Fruit fly (Drosophila melanogaster) whole organism, adult: ENCODE data around the gene Dyrk3.

ENCODE experiments used
- CG11617 ChIP-seq: fragments of 200-800 bp; sonication (Bioruptor generic); optimal IDR thresholded peaks from 2 replicates; lab custom pipeline; 2017; ENCODE audit warnings: mild to moderate bottlenecking, missing biosample characterization, missing genetic modification reagents, missing genetic modification characterization
- CG12768 ChIP-seq: fragments of 200-800 bp; sonication (Bioruptor generic); optimal IDR thresholded peaks from 2 replicates; lab custom pipeline; 2017; ENCODE audit warnings: missing biosample characterization, missing genetic modification characterization, mild to moderate bottlenecking, moderate library complexity, missing genetic modification reagents
- CG14711 ChIP-seq: fragments of 200-800 bp; sonication (Bioruptor generic); optimal IDR thresholded peaks from 2 replicates; lab custom pipeline; 2018; ENCODE audit warnings: missing biosample characterization, mild to moderate bottlenecking, missing genetic modification characterization, moderate library complexity
- CG1620 ChIP-seq: fragments of 200-800 bp; sonication (Bioruptor generic); optimal IDR thresholded peaks from 2 replicates; lab custom pipeline; 2016; ENCODE audit warnings: missing biosample characterization, missing genetic modification characterization
- CG33017 ChIP-seq: fragments of 200-800 bp; sonication (Bioruptor generic); optimal IDR thresholded peaks from 2 replicates; lab custom pipeline; 2018; ENCODE audit warnings: missing biosample characterization, mild to moderate bottlenecking, missing genetic modification characterization, moderate library complexity
- CG5204 ChIP-seq: fragments of 200-800 bp; sonication (Bioruptor generic); optimal IDR thresholded peaks from 2 replicates; lab custom pipeline; 2016; ENCODE audit warnings: missing biosample characterization, missing genetic modification characterization
- CG7045 ChIP-seq: fragments of 200-800 bp; sonication (Bioruptor generic); optimal IDR thresholded peaks from 2 replicates; lab custom pipeline; 2017; ENCODE audit warnings: missing biosample characterization, mild to moderate bottlenecking, missing genetic modification characterization
- CG7101 ChIP-seq: fragments of 200-800 bp; sonication (Bioruptor generic); optimal IDR thresholded peaks from 2 replicates; lab custom pipeline; 2018; ENCODE audit warnings: missing biosample characterization, mild to moderate bottlenecking, missing genetic modification characterization, moderate library complexity
- Clk ChIP-seq: fragments of 200-800 bp; sonication (Bioruptor generic); optimal IDR thresholded peaks from 2 replicates; lab custom pipeline; 2017; ENCODE audit warnings: missing biosample characterization, missing genetic modification characterization
- Crg-1 ChIP-seq: fragments of 200-800 bp; sonication (Bioruptor generic); optimal IDR thresholded peaks from 2 replicates; lab custom pipeline; 2016; ENCODE audit warnings: missing biosample characterization, missing genetic modification characterization
- Mnt ChIP-seq: fragments of 200-800 bp; sonication (Bioruptor generic); optimal IDR thresholded peaks from 2 replicates; lab custom pipeline; 2016; ENCODE audit warnings: missing biosample characterization, mild to moderate bottlenecking, missing genetic modification characterization
- bab1 ChIP-seq: fragments of 200-800 bp; sonication (Bioruptor generic); optimal IDR thresholded peaks from 3 replicates; lab custom pipeline; 2019; ENCODE audit warnings: missing biosample characterization, mild to moderate bottlenecking, missing genetic modification characterization, moderate library complexity
- cic ChIP-seq: fragments of 200-800 bp; sonication (Bioruptor generic); optimal IDR thresholded peaks from 2 replicates; lab custom pipeline; 2017; ENCODE audit warnings: missing biosample characterization, mild to moderate bottlenecking, missing genetic modification characterization, moderate library complexity
- cnc ChIP-seq, 2 experiments: fragments of >200 bp; optimal IDR thresholded peaks; 2 replicates each; lab custom pipeline; 2017
- kay ChIP-seq: fragments of 200-800 bp; sonication (Bioruptor generic); peaks from one replicate; lab custom pipeline; 2016; ENCODE audit warnings: missing biosample characterization, missing genetic modification characterization, borderline replicate concordance
- ovo ChIP-seq: fragments of 200-800 bp; sonication (Bioruptor generic); optimal IDR thresholded peaks from 2 replicates; lab custom pipeline; 2016; ENCODE audit warnings: missing biosample characterization, missing genetic modification characterization
- pad ChIP-seq: fragments of 200-800 bp; sonication (Bioruptor generic); optimal IDR thresholded peaks from 3 replicates; lab custom pipeline; 2017; ENCODE audit warnings: missing biosample characterization, missing genetic modification characterization, mild to moderate bottlenecking, moderate library complexity, missing genetic modification reagents
- tj ChIP-seq: fragments of 200-800 bp; sonication (Bioruptor generic); optimal IDR thresholded peaks from 3 replicates; lab custom pipeline; 2017; ENCODE audit warnings: missing biosample characterization, mild to moderate bottlenecking, missing genetic modification characterization, moderate library complexity
- toe ChIP-seq: fragments of 200-800 bp; sonication (Bioruptor generic); optimal IDR thresholded peaks from 2 replicates; lab custom pipeline; 2016; ENCODE audit warnings: missing biosample characterization, missing genetic modification characterization

Gene Dyrk3

dm6 chr4:1185468-1185867 is 45.0 kb downstream of the Dyrk3 start, which contains the start of gene CG33521:
TSS of gene CG33521 (plus strand) at chr4:1185768.
- TF ChIP-seq Clk (GFP tag; lab: Kevin White, UChicago): no peak
- no peak for TF ChIP-seq toe (GFP tag; lab: Kevin White, UChicago)
- TF ChIP-seq ovo (GFP tag; lab: Kevin White, UChicago): no peak
- no peak for TF ChIP-seq CG12768 (GFP tag; lab: Kevin White, UChicago)
- no peak for TF ChIP-seq CG1620 (GFP tag; lab: Kevin White, UChicago)
- TF ChIP-seq CG14711 (tag; lab: Kevin White, UChicago): no peak
- no peak for TF ChIP-seq Crg-1 (GFP tag; lab: Kevin White, UChicago)

- TF ChIP-seq kay (no peak), CG33017 (tag; lab: Kevin White, UChicago) (no peak), cic (GFP tag; lab: Kevin White, UChicago) (no peak), CG7101 (tag; lab: Kevin White, UChicago) (no peak), CG1620 (GFP tag; lab: Kevin White, UChicago) (no peak), CG5204 (GFP tag; lab: Kevin White, UChicago) (no peak), Clk (GFP tag; lab: Kevin White, UChicago) (no peak), CG12768 (GFP tag; lab: Kevin White, UChicago) (no peak), ovo (GFP tag; lab: Kevin White, UChicago) (no peak), toe (GFP tag; lab: Kevin White, UChicago) (no peak), CG11617 (GFP tag; lab: Kevin White, UChicago) (no peak), pad (no peak), CG14711 (tag; lab: Kevin White, UChicago) (no peak)
These were observed 47.7 kb downstream of the Dyrk3 start for dm6 chr4:1182809-1183208.

DNA sequence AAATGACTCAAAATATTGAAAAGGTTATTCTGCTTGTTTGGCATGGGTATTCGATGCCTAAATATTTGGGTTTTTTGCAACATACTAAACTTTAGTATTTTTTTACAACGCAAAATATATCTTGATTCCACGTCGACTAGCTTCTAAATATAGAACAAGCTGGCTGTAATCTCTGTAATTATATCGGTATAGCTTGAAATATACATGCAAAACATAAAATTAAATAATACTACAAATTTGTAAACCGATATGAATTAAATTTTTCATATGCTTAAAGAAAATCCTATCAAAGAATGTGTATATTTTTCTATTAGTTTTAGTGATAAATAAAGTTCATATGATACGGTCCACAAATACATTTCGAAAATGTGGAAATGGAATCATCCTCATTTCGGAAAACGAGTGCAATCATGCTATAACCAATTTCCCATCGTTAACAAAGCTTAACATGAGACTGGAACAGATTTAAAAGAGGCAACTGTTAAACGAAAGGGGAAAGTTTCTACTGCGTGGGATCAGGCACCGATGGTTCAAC is 48.9 kb downstream of the Dyrk3 start, which contains the start of gene pho:
Gene pho, minus strand, starts transcription at position 38 of the 535 bp plus-strand sequence.
- TF ChIP-seq CG5204 (GFP tag; lab: Kevin White, UChicago) (peak; percentile 45), cic (GFP tag; lab: Kevin White, UChicago) (no peak), CG33017 (tag; lab: Kevin White, UChicago) (no peak), CG7045 (GFP tag; lab: Kevin White, UChicago) (no peak), pad (peak; percentile 58), tj (GFP tag; lab: Kevin White, UChicago) (no peak), cnc (optimal IDR thresholded peaks at IDR 0.05; lab: Kevin White, UChicago) (no peak), toe (GFP tag; lab: Kevin White, UChicago) (peak; percentile 3), CG7101 (tag; lab: Kevin White, UChicago) (no peak), CG14711 (tag; lab: Kevin White, UChicago) (no peak), CG1620 (GFP tag; lab: Kevin White, UChicago) (no peak), Crg-1 (GFP tag; lab: Kevin White, UChicago) (no peak)

DNA sequence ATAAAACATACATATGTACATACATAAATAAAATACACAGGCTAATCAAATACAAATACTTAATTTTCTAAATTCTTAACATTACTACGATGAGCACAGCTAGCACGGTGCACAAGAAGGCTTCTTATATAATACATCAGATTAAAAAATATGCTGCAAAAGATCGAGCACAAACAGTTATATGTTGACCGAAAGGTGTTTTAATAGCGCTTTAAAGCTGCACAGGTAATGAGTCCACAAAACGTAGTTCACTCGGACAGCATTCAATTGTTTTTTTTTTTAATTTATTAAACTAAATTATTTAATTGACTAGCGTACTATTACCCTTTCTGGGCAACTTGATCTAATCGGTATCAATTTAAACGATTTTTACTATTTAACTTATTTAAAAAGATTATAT is 55.4 kb downstream of the Dyrk3 start:
- no peak for TF ChIP-seq bab1
- peak; percentile 74 for TF ChIP-seq kay
- no peak for TF ChIP-seq Mnt
